Worm (Caenorhabditis elegans) whole organism, L1 larva: ENCODE measurements around the gene fbxa-156.
A peak's percentile ranks its signal among the peaks of the same experiment; 100 is the strongest.

Source experiments
- ama-1 ChIP-seq: fragments of 150-350 bp; optimal IDR thresholded peaks from 2 replicates; lab custom pipeline; 2014
- ceh-90 ChIP-seq: sonication (generic microtip); optimal IDR thresholded peaks from 2 replicates; lab custom pipeline; 2016; ENCODE audit warnings: missing genetic modification characterization, missing compliant biosample characterization
- efl-3 ChIP-seq: fragments of 200-800 bp; sonication (Bioruptor generic); optimal IDR thresholded peaks from 2 replicates; lab custom pipeline; 2018; ENCODE audit warnings: mild to moderate bottlenecking, missing genetic modification characterization, missing compliant biosample characterization
- elt-3 ChIP-seq, 6 experiments: fragments of 150-350 bp in 1 of 6; sonication (generic microtip); optimal IDR thresholded peaks; 2 replicates each; lab custom pipeline; 2017 to 2018; ENCODE audit warnings: missing biosample characterization in 6 of 6, missing genetic modification characterization in 6 of 6, inconsistent platforms in 1 of 6
- grh-1 ChIP-seq: fragments of 200-800 bp; sonication (Bioruptor generic); IDR thresholded peaks from 2 replicates; pipeline ENCODE4 v1.3.6; 2022; ENCODE audit warnings: missing genetic modification reagents, missing genetic modification characterization, missing compliant biosample characterization
- lin-13 ChIP-seq: fragments of 150-350 bp; optimal IDR thresholded peaks from 2 replicates; lab custom pipeline; 2014; ENCODE audit warnings: missing biosample characterization, missing genetic modification reagents, missing genetic modification characterization
- lin-35 ChIP-seq, 2 experiments: fragments of 150-350 bp; optimal IDR thresholded peaks; 2 replicates each; lab custom pipeline; 2014; ENCODE audit warnings: missing biosample characterization in 2 of 2, missing genetic modification characterization in 2 of 2, missing genetic modification reagents in 2 of 2
- mep-1 ChIP-seq: fragments of 150-350 bp; optimal IDR thresholded peaks from 2 replicates; lab custom pipeline; 2014; ENCODE audit warnings: missing biosample characterization, missing genetic modification characterization
- nhr-90 ChIP-seq: sonication (generic microtip); optimal IDR thresholded peaks from 2 replicates; lab custom pipeline; 2016; ENCODE audit warnings: mild to moderate bottlenecking, missing genetic modification characterization, missing compliant biosample characterization; ENCODE audit not compliant: poor library complexity
- unc-130 ChIP-seq: fragments of 150-350 bp; optimal IDR thresholded peaks from 2 replicates; lab custom pipeline; 2017; ENCODE audit warnings: missing biosample characterization, missing genetic modification characterization, inconsistent platforms

ce11 chrV:17921423-17921822 lies 24.8 kb upstream of the fbxa-156 start, which contains the start of gene E01B7.2:
- TF ChIP-seq grh-1 (GFP tag; lab: Robert Waterston, UW) (peak; percentile 82), elt-3 (tag; optimal IDR thresholded peaks at IDR 0.05; lab: Kevin White, UChicago) (peak in 2 of 6 experiments; percentile 68 to 77), ama-1 (lab: Kevin White, UChicago) (peak; percentile 36), nhr-90 (tag; lab: Kevin White, UChicago) (peak; percentile 82), ceh-90 (tag; lab: Kevin White, UChicago) (peak; percentile 12), efl-3 (GFP tag; lab: Kevin White, UChicago) (no peak), mep-1 (tag; lab: Kevin White, UChicago) (peak; percentile 87), unc-130 (tag; lab: Kevin White, UChicago) (peak; percentile 57), lin-13 (GFP tag; lab: Kevin White, UChicago) (peak; percentile 72), lin-35 (GFP tag; optimal IDR thresholded peaks at IDR 0.05; lab: Kevin White, UChicago) (peak; percentile 97 to 99)
